ENCODE assay signal across 3 worm cellular contexts in the genomic region with DNA sequence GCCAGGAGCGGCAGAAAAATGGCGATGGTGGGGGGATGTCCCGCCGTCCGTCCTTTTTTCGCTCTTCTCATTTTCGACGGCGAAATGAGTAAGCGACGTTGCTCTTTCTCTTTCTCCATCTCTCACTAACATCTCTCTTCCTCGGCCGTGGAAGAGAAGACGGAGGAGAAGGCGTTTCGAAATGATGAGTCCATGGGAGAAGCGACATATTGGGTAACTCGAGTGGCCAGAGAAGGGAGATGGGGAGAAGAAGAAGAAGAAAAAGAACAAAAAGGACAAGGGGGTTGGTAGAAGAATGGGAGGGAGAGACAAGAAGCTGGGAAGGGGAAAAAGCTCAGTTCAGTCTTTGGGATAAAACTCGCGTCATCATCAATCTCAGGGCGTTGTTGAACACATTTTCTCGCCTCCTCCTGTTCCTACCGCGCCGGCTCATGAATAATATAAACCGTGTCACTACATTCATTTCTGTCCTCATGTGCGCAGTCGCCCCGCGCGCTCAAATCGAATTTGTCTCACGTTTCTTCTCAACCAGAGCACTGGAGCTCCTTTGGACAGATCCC.
TF ChIP-seq lines count a peak whose summit lies in the region.

No protein-coding gene starts in this region.

TF ChIP-seq in whole organism, L2 larva, 48 proteins besides CTCF, POLR2A, EP300 and RAD21 (continued from another document):
- TF ChIP-seq elt-1 (tag; optimal IDR thresholded peaks at IDR 0.05; lab: Kevin White, UChicago): no peak
- TF ChIP-seq unc-55 (GFP tag; optimal IDR thresholded peaks at IDR 0.05; lab: Kevin White, UChicago): peak; percentile 82
- TF ChIP-seq snpc-4 (tag; optimal IDR thresholded peaks at IDR 0.05; lab: Kevin White, UChicago): no peak
- no peak for TF ChIP-seq nhr-12 (tag; optimal IDR thresholded peaks at IDR 0.05; lab: Kevin White, UChicago)
- TF ChIP-seq nhr-77 (tag; optimal IDR thresholded peaks at IDR 0.05; lab: Kevin White, UChicago): no peak
- no peak for TF ChIP-seq ama-1 (optimal IDR thresholded peaks at IDR 0.05; lab: Kevin White, UChicago)
- TF ChIP-seq unc-62 (GFP tag; optimal IDR thresholded peaks at IDR 0.05; lab: Kevin White, UChicago): no peak
- no peak for TF ChIP-seq dmd-4 (tag; optimal IDR thresholded peaks at IDR 0.05; lab: Kevin White, UChicago)
- peak; percentile 41 for TF ChIP-seq sem-4 (tag; optimal IDR thresholded peaks at IDR 0.05; lab: Kevin White, UChicago)
- peak; percentile 69 for TF ChIP-seq C34F6.9 (tag; optimal IDR thresholded peaks at IDR 0.05; lab: Kevin White, UChicago)

TF ChIP-seq in whole organism, L4 larva, 104 proteins besides CTCF, POLR2A, EP300 and RAD21 (continued from another document):
- TF ChIP-seq egl-27 (tag; optimal IDR thresholded peaks at IDR 0.05; lab: Kevin White, UChicago) (no peak), fkh-10 (GFP tag; optimal IDR thresholded peaks at IDR 0.05; lab: Kevin White, UChicago) (peak; percentile 46), F10B5.3 (tag; optimal IDR thresholded peaks at IDR 0.05; lab: Kevin White, UChicago) (no peak), daf-12 (tag; optimal IDR thresholded peaks at IDR 0.05; lab: Kevin White, UChicago) (no peak), snpc-1.2 (GFP tag; IDR thresholded peaks at IDR 0.05; lab: Robert Waterston, UW) (no peak), dve-1 (tag; optimal IDR thresholded peaks at IDR 0.05; lab: Kevin White, UChicago; ENCODE audit: insufficient read depth) (no peak), F44E2.7 (GFP tag; IDR thresholded peaks at IDR 0.05; lab: Robert Waterston, UW) (no peak), nhr-6 (tag; optimal IDR thresholded peaks at IDR 0.05; lab: Kevin White, UChicago) (no peak), lin-38 (GFP tag; IDR thresholded peaks at IDR 0.05; lab: Robert Waterston, UW) (no peak), ceh-20 (GFP tag; IDR thresholded peaks at IDR 0.05; lab: Robert Waterston, UW) (no peak), nhr-25 (tag; optimal IDR thresholded peaks at IDR 0.05; lab: Kevin White, UChicago; ENCODE audit: borderline replicate concordance, insufficient read depth) (no peak), F37D6.2 (tag; optimal IDR thresholded peaks at IDR 0.05; lab: Kevin White, UChicago) (no peak), nhr-41 (GFP tag; IDR thresholded peaks at IDR 0.05; lab: Robert Waterston, UW) (no peak), ctbp-1 (GFP tag; IDR thresholded peaks at IDR 0.05; lab: Robert Waterston, UW) (0 out of 2 replicates have a peak, but pooled peaks have one; percentile 12), spr-3 (GFP tag; optimal IDR thresholded peaks at IDR 0.05; lab: Kevin White, UChicago) (no peak), tag-97 (GFP tag; IDR thresholded peaks at IDR 0.05; lab: Robert Waterston, UW) (no peak), lin-1 (GFP tag; IDR thresholded peaks at IDR 0.05; lab: Robert Waterston, UW) (no peak), jun-1 (tag; optimal IDR thresholded peaks at IDR 0.05; lab: Kevin White, UChicago) (no peak), egl-43 (GFP tag; IDR thresholded peaks at IDR 0.05; lab: Robert Waterston, UW) (no peak), nhr-237 (tag; optimal IDR thresholded peaks at IDR 0.05; lab: Kevin White, UChicago) (no peak), ceh-44 (GFP tag; IDR thresholded peaks at IDR 0.05; lab: Robert Waterston, UW) (no peak), Y75B8A.6 (GFP tag; IDR thresholded peaks at IDR 0.05; lab: Robert Waterston, UW) (no peak), rbr-2 (tag; optimal IDR thresholded peaks at IDR 0.05; lab: Kevin White, UChicago) (peak; percentile 13), duxl-1 (tag; optimal IDR thresholded peaks at IDR 0.05; lab: Kevin White, UChicago; ENCODE audit: poor library complexity) (no peak), skn-1 (tag; optimal IDR thresholded peaks at IDR 0.05; lab: Kevin White, UChicago) (no peak), R02D3.7 (tag; optimal IDR thresholded peaks at IDR 0.05; lab: Kevin White, UChicago) (no peak), dmd-6 (GFP tag; IDR thresholded peaks at IDR 0.05; lab: Robert Waterston, UW) (no peak), nhr-11 (tag; optimal IDR thresholded peaks at IDR 0.05; lab: Kevin White, UChicago) (no peak), ces-1 (GFP tag; optimal IDR thresholded peaks at IDR 0.05; lab: Kevin White, UChicago) (no peak), nhr-48 (tag; optimal IDR thresholded peaks at IDR 0.05; lab: Kevin White, UChicago) (no peak), zfp-3 (GFP tag; conservative IDR thresholded peaks at IDR 0.05; lab: Robert Waterston, UW) (no peak), daf-8 (GFP tag; IDR thresholded peaks at IDR 0.05; lab: Robert Waterston, UW) (no peak), php-3 (GFP tag; IDR thresholded peaks at IDR 0.05; lab: Robert Waterston, UW) (no peak), lin-29 (GFP tag; IDR thresholded peaks at IDR 0.05; lab: Robert Waterston, UW) (no peak), mes-2 (tag; optimal IDR thresholded peaks at IDR 0.05; lab: Kevin White, UChicago; ENCODE audit: poor library complexity, severe bottlenecking) (peak; percentile 38), snpc-4 (tag; optimal IDR thresholded peaks at IDR 0.05; lab: Kevin White, UChicago) (no peak), Y48G9A.11 (GFP tag; IDR thresholded peaks at IDR 0.05; lab: Robert Waterston, UW) (no peak), spr-1 (tag; optimal IDR thresholded peaks at IDR 0.05; lab: Kevin White, UChicago) (no peak), lin-15B (tag; optimal IDR thresholded peaks at IDR 0.05; lab: Kevin White, UChicago) (no peak), vab-7 (GFP tag; IDR thresholded peaks at IDR 0.05; lab: Robert Waterston, UW) (no peak), ceh-28 (tag; optimal IDR thresholded peaks at IDR 0.05; lab: Kevin White, UChicago) (no peak)

TF ChIP-seq in whole organism, late embryonic, 69 proteins besides CTCF, POLR2A, EP300 and RAD21 (continued from another document):
- TF ChIP-seq ceh-30 (tag; optimal IDR thresholded peaks at IDR 0.05; lab: Kevin White, UChicago) (no peak), T23F11.4 (GFP tag; optimal IDR thresholded peaks at IDR 0.05; lab: Kevin White, UChicago) (no peak), ceh-9 (tag; optimal IDR thresholded peaks at IDR 0.05; lab: Kevin White, UChicago) (no peak), ref-2 (tag; optimal IDR thresholded peaks at IDR 0.05; lab: Kevin White, UChicago) (no peak), syd-9 (tag; optimal IDR thresholded peaks at IDR 0.05; lab: Kevin White, UChicago) (no peak), unc-55 (GFP tag; optimal IDR thresholded peaks at IDR 0.05; lab: Kevin White, UChicago) (peak; percentile 47), fax-1 (tag; optimal IDR thresholded peaks at IDR 0.05; lab: Kevin White, UChicago) (no peak), rnt-1 (tag; optimal IDR thresholded peaks at IDR 0.05; lab: Kevin White, UChicago) (peak; percentile 4), K02D7.2 (tag; optimal IDR thresholded peaks at IDR 0.05; lab: Kevin White, UChicago) (no peak), eyg-1 (tag; optimal IDR thresholded peaks at IDR 0.05; lab: Kevin White, UChicago) (no peak), odd-2 (tag; optimal IDR thresholded peaks at IDR 0.05; lab: Kevin White, UChicago) (no peak), ceh-18 (tag; optimal IDR thresholded peaks at IDR 0.05; lab: Kevin White, UChicago) (peak; percentile 18), ceh-22 (tag; optimal IDR thresholded peaks at IDR 0.05; lab: Kevin White, UChicago) (no peak), unc-42 (tag; optimal IDR thresholded peaks at IDR 0.05; lab: Kevin White, UChicago) (peak; percentile 75), pros-1 (tag; optimal IDR thresholded peaks at IDR 0.05; lab: Kevin White, UChicago) (no peak), pag-3 (tag; optimal IDR thresholded peaks at IDR 0.05; lab: Kevin White, UChicago; ENCODE audit: borderline replicate concordance) (peak; percentile 27), nfya-1 (tag; optimal IDR thresholded peaks at IDR 0.05; lab: Kevin White, UChicago) (peak; percentile 46), hlh-30 (tag; optimal IDR thresholded peaks at IDR 0.05; lab: Kevin White, UChicago; ENCODE audit: insufficient read depth) (no peak), lin-11 (tag; optimal IDR thresholded peaks at IDR 0.05; lab: Kevin White, UChicago) (no peak), ahr-1 (tag; optimal IDR thresholded peaks at IDR 0.05; lab: Kevin White, UChicago) (no peak), ceh-2 (tag; optimal IDR thresholded peaks at IDR 0.05; lab: Kevin White, UChicago) (no peak), elt-2 (tag; optimal IDR thresholded peaks at IDR 0.05; lab: Kevin White, UChicago) (no peak), F13H6.1 (tag; optimal IDR thresholded peaks at IDR 0.05; lab: Kevin White, UChicago) (no peak), tbx-2 (tag; optimal IDR thresholded peaks at IDR 0.05; lab: Kevin White, UChicago) (peak; percentile 50), ama-1 (optimal IDR thresholded peaks at IDR 0.05; lab: Kevin White, UChicago) (no peak), ets-4 (tag; optimal IDR thresholded peaks at IDR 0.05; lab: Kevin White, UChicago) (no peak), lim-6 (tag; optimal IDR thresholded peaks at IDR 0.05; lab: Kevin White, UChicago) (peak; percentile 31), nhr-11 (tag; optimal IDR thresholded peaks at IDR 0.05; lab: Kevin White, UChicago) (no peak), mec-3 (tag; optimal IDR thresholded peaks at IDR 0.05; lab: Kevin White, UChicago; ENCODE audit: borderline replicate concordance) (no peak), ceh-48 (tag; optimal IDR thresholded peaks at IDR 0.05; lab: Kevin White, UChicago) (no peak), zip-5 (tag; optimal IDR thresholded peaks at IDR 0.05; lab: Kevin White, UChicago) (no peak), fkh-6 (tag; optimal IDR thresholded peaks at IDR 0.05; lab: Kevin White, UChicago) (no peak)
TF ChIP-seq in whole organism, late embryonic: peak in this region for 12.
